Fruit fly (Drosophila melanogaster) whole organism, pupa: Measurements from ENCODE around the gene CG5953.
A peak's percentile ranks its signal among the peaks of the same experiment; 100 is the strongest.

Experiments used
- CG10348 ChIP-seq: fragments of 200-800 bp; sonication (Bioruptor generic); IDR thresholded peaks from 2 replicates; pipeline ENCODE4 v1.3.6; 2022; ENCODE audit warnings: missing biosample characterization, missing genetic modification characterization
- CG12605 ChIP-seq: fragments of 200-800 bp; sonication (Bioruptor generic); IDR thresholded peaks from 2 replicates; pipeline ENCODE4 v1.3.6; 2022; ENCODE audit warnings: missing biosample characterization, missing genetic modification characterization
- CG13204 ChIP-seq: fragments of 200-800 bp; sonication (Bioruptor generic); optimal IDR thresholded peaks from 2 replicates; lab custom pipeline; 2018; ENCODE audit warnings: missing biosample characterization, mild to moderate bottlenecking, missing genetic modification characterization, moderate library complexity
- CG14655 ChIP-seq: fragments of 200-800 bp; sonication (Bioruptor generic); optimal IDR thresholded peaks from 3 replicates; lab custom pipeline; 2017; ENCODE audit warnings: mild to moderate bottlenecking, missing biosample characterization, missing genetic modification reagents, missing genetic modification characterization
- CG15710 ChIP-seq: fragments of 200-800 bp; sonication (Bioruptor generic); optimal IDR thresholded peaks from 2 replicates; lab custom pipeline; 2018; ENCODE audit warnings: missing biosample characterization, mild to moderate bottlenecking, missing genetic modification characterization, moderate library complexity
- CG17806 ChIP-seq: fragments of 200-800 bp; sonication (Bioruptor generic); optimal IDR thresholded peaks from 2 replicates; lab custom pipeline; 2018; ENCODE audit warnings: missing biosample characterization, mild to moderate bottlenecking, missing genetic modification characterization, moderate library complexity
- CG32121 ChIP-seq: fragments of 200-800 bp; sonication (Bioruptor generic); IDR thresholded peaks from 2 replicates; pipeline ENCODE4 v1.3.6; 2022; ENCODE audit warnings: missing biosample characterization, missing genetic modification characterization
- CG34367 ChIP-seq: fragments of 200-800 bp; sonication (Bioruptor generic); optimal IDR thresholded peaks from 2 replicates; lab custom pipeline; 2018; ENCODE audit warnings: missing biosample characterization, mild to moderate bottlenecking, missing genetic modification characterization
- CG4496 ChIP-seq: fragments of 200-800 bp; sonication (Bioruptor generic); IDR thresholded peaks from 3 replicates; pipeline ENCODE4 v1.3.6; 2022; ENCODE audit warnings: missing biosample characterization, missing genetic modification characterization
- CG8159 ChIP-seq: fragments of 200-800 bp; sonication (Bioruptor generic); optimal IDR thresholded peaks from 3 replicates; lab custom pipeline; 2018; ENCODE audit warnings: missing biosample characterization, mild to moderate bottlenecking, missing genetic modification characterization, moderate library complexity
- CG8301 ChIP-seq: fragments of 200-800 bp; sonication (Bioruptor generic); optimal IDR thresholded peaks from 2 replicates; lab custom pipeline; 2018; ENCODE audit warnings: missing biosample characterization, mild to moderate bottlenecking, missing genetic modification characterization
- CG9948 ChIP-seq: fragments of 200-800 bp; sonication (Bioruptor generic); optimal IDR thresholded peaks from 2 replicates; lab custom pipeline; 2018; ENCODE audit warnings: missing biosample characterization, mild to moderate bottlenecking, missing genetic modification characterization, moderate library complexity
- D1 ChIP-seq: fragments of 200-800 bp; sonication (Bioruptor generic); optimal IDR thresholded peaks from 2 replicates; lab custom pipeline; 2018; ENCODE audit warnings: missing biosample characterization, mild to moderate bottlenecking, missing genetic modification characterization, moderate library complexity
- EcR ChIP-seq: fragments of 200-800 bp; sonication (Bioruptor generic); optimal IDR thresholded peaks from 3 replicates; lab custom pipeline; 2019; ENCODE audit warnings: missing biosample characterization, missing genetic modification characterization, mild to moderate bottlenecking, moderate library complexity, missing genetic modification reagents
- Ets98B ChIP-seq: fragments of 200-800 bp; sonication (Bioruptor generic); IDR thresholded peaks from 2 replicates; pipeline ENCODE4 v1.3.6; 2022; ENCODE audit warnings: missing biosample characterization, missing genetic modification characterization
- Pif1A ChIP-seq: fragments of 200-800 bp; sonication (Bioruptor generic); optimal IDR thresholded peaks from 3 replicates; lab custom pipeline; 2016; ENCODE audit warnings: missing biosample characterization, missing genetic modification characterization
- Pif1B ChIP-seq: fragments of 200-800 bp; sonication (Bioruptor generic); optimal IDR thresholded peaks from 3 replicates; lab custom pipeline; 2016; ENCODE audit warnings: missing biosample characterization, missing genetic modification characterization
- Snoo ChIP-seq: fragments of 200-800 bp; sonication (Bioruptor generic); optimal IDR thresholded peaks from 3 replicates; lab custom pipeline; 2017; ENCODE audit warnings: missing biosample characterization, mild to moderate bottlenecking, missing genetic modification characterization, inconsistent platforms
- fd96Ca ChIP-seq: fragments of 200-800 bp; sonication (Bioruptor generic); IDR thresholded peaks from 3 replicates; pipeline ENCODE4 v1.3.6; 2022; ENCODE audit warnings: missing biosample characterization, missing genetic modification characterization
- gl ChIP-seq: fragments of 200-800 bp; sonication (Bioruptor generic); optimal IDR thresholded peaks from 2 replicates; lab custom pipeline; 2018; ENCODE audit warnings: missing biosample characterization, mild to moderate bottlenecking, missing genetic modification characterization
- rn ChIP-seq: fragments of 200-800 bp; sonication (Bioruptor generic); IDR thresholded peaks from 2 replicates; pipeline ENCODE4 v1.3.6; 2022; ENCODE audit warnings: missing biosample characterization, missing genetic modification characterization

The CG5953 gene

DNA sequence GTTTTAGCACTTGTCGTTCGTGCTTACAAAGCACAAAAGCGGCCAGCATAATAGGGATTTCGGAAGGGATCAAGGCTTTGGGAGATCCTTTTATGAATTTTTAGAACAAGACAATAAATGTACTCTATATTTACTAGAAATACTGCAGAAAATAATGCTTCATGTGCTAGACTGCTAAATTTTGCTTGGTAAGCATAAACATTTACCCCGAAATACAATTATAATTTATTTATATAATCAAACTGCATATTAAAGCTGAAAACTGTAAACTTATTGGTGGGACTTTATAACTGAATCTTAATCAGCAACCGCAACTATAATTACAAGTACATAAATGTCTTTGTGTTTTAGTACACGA lies 2.3 kb downstream of the CG5953 start:
- TF ChIP-seq CG10348, result no peak
- TF ChIP-seq CG12605 (GFP tag; lab: Robert Waterston, UW), result no peak
- TF ChIP-seq, all 21 proteins: peak for 0

DNA sequence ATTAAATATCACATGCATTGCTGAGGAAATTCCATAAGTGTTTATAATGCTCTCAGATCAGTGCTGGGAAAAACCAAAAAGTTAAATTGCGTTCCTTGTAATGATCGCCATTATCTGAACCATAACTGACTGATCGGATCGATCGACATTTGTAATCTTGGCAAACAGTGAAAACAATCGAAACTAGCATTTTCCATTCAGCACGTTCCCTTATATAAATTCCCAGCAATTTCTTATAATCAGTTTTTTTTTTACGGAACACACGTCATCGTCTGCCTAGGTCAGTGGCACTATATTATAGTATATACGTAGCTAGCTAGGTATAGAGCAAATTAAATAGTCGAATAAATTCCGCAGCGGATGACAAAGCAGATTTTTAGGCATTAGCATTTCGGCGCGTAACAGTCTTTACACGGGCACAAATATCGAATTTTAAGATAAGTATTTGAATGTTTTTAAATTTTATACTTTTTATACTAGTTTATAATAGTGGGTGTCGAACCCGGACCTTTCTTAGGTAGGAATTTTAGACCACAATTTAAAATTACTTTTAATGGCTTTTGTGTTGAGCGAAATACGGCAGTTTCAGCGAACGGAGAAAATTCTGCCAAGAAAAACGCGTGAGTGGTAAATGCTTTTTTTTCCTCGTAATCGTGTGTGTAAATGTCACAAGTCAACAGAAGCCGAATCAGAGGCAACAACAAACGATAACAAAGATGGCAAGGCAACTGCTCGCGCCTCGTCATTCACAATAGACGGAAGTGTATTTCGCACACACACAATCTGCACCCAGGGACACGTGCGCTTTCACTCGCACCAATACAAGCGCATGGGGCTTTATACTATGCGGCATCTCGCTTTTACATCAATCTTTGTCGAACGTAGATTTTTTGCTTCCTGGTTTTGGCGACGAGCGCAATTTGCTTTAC lies 2.9 kb downstream of the CG5953 start:
- no peak for TF ChIP-seq D1 (tag; lab: Kevin White, UChicago)
- no peak for TF ChIP-seq CG15710 (tag; lab: Kevin White, UChicago)
- TF ChIP-seq fd96Ca, result no peak
- peak; percentile 64; the same call in 1 of the 3 replicates for TF ChIP-seq CG4496 (GFP tag; lab: Robert Waterston, UW)
- TF ChIP-seq CG12605 (GFP tag; lab: Robert Waterston, UW), result no peak
- TF ChIP-seq CG10348, result no peak
- TF ChIP-seq rn (GFP tag; lab: Robert Waterston, UW), result no peak
- TF ChIP-seq CG13204 (GFP tag; lab: Kevin White, UChicago), result no peak
- no peak for TF ChIP-seq Snoo (tag; lab: Kevin White, UChicago)
- TF ChIP-seq, all 21 proteins: peak for 1

DNA sequence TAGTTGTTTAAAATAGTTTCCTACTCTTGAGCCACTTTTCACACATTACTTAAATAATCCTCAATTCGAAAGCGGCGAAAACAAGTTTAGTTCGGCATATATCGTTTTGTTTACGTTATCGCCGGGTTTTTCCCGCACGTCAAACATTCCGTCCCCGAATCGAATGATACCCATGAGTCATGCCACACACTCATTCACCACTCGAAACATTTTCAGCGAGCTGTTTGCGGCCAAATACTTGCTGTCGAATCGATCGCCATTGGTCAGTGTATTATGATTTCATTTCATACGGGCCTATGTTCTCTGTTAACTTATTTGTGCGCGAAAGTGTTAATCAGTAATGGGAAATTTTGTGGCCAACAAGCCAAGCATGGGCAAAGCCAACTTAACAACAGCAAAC lies 4.2 kb downstream of the CG5953 start:
- TF ChIP-seq D1 (tag; lab: Kevin White, UChicago) (no peak), Snoo (tag; lab: Kevin White, UChicago) (no peak), CG13204 (GFP tag; lab: Kevin White, UChicago) (no peak), Pif1A (GFP tag; lab: Kevin White, UChicago) (no peak), CG15710 (tag; lab: Kevin White, UChicago) (no peak), Ets98B (GFP tag; lab: Robert Waterston, UW) (no peak), CG32121 (GFP tag; lab: Robert Waterston, UW) (no peak), gl (tag; lab: Kevin White, UChicago) (no peak), EcR (no peak), rn (GFP tag; lab: Robert Waterston, UW) (no peak), CG17806 (no peak), Pif1B (GFP tag; lab: Kevin White, UChicago) (no peak), CG34367 (no peak)

DNA sequence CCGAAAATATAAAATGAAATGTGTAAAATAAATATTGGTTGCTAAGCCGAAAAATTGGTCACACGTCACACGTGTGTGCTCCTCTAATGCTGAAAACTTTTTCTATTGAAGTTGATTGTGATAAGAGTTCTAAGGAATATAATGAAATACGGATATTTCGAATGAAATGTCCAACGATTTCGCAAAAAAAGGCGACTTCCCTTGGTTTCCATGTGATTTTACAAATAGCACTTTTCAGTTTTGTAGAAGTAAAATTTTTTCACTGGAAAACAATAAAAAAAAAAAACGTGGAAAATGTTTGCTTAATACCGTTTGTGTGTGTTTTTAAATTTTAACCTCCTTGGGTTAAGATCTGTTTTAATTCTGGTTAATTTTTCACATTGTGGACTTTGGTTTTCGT lies 6.1 kb downstream of the CG5953 start:
- peak; percentile 24 for TF ChIP-seq Snoo (tag; lab: Kevin White, UChicago)
- TF ChIP-seq EcR, result no peak

DNA sequence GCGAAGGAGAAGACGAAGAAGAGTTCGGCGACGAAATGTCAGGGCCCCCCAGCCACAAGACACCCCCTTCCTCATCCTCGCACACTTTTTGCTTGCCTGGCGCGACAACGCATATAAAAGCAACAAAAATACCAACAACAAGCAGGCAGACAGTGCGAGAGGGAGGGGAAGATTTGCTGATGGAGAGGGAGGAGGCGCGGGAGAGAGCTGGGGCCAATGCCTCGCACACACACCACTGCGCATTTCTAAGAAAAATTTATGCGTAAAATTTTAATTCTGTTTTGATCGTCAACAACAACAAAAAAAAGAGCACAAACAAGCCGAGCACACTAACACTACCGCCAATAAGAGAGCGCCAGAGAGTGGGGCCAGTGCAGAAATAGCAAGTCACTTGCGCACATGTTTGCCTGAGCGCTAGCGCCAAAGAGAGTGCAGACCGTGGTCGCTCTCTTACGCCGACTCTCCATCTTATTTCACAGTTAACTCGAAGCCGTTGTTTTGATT lies 6.6 kb downstream of the CG5953 start:
- peak; percentile 77 for TF ChIP-seq gl (tag; lab: Kevin White, UChicago)
- peak; percentile 99 for TF ChIP-seq EcR
- TF ChIP-seq CG12605 (GFP tag; lab: Robert Waterston, UW), result peak; percentile 59; the same call in 1 of the 2 replicates
- peak; percentile 57 for TF ChIP-seq D1 (tag; lab: Kevin White, UChicago)
- TF ChIP-seq CG10348, result peak; percentile 43; the same call in 1 of the 2 replicates
- TF ChIP-seq CG15710 (tag; lab: Kevin White, UChicago), result peak; percentile 58
- TF ChIP-seq CG9948 (tag; lab: Kevin White, UChicago), result peak; percentile 40
- peak; percentile 73 for TF ChIP-seq CG14655 (GFP tag; lab: Kevin White, UChicago)
- TF ChIP-seq CG4496 (GFP tag; lab: Robert Waterston, UW), result peak; percentile 76
- peak; percentile 11 for TF ChIP-seq CG17806
- peak; percentile 85 for TF ChIP-seq rn (GFP tag; lab: Robert Waterston, UW)
- TF ChIP-seq CG13204 (GFP tag; lab: Kevin White, UChicago), result peak; percentile 93
- TF ChIP-seq Pif1A (GFP tag; lab: Kevin White, UChicago), result peak; percentile 60
- peak; percentile 8 for TF ChIP-seq CG34367
- TF ChIP-seq CG32121 (GFP tag; lab: Robert Waterston, UW), result peak; percentile 92
- TF ChIP-seq CG8159 (tag; lab: Kevin White, UChicago), result peak; percentile 39
- no peak for TF ChIP-seq Pif1B (GFP tag; lab: Kevin White, UChicago)
- TF ChIP-seq Ets98B (GFP tag; lab: Robert Waterston, UW), result peak; percentile 87
- peak; percentile 88; the same call in 2 of the 3 replicates for TF ChIP-seq fd96Ca
- TF ChIP-seq Snoo (tag; lab: Kevin White, UChicago), result peak; percentile 79
- TF ChIP-seq CG8301 (tag; lab: Kevin White, UChicago), result peak; percentile 63

DNA sequence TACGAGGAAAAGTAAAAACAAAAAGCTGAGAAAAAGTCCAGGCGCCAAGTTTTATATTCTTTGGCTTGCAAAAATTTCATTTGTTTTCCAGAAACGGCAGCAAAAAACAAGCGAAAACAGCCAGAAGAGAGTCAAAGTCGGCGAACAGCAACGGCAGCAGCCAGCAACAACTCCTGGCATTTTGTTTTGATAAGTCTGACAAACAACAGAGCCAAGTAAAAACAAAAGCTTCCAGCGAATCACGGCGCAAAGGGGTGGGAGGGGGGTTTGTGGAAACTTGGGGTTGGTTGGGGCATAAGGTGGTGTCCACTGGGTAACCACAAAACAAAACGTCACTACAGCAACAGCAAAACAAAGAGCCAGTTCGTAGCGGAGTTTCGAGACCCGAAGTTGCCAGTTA lies 7.6 kb downstream of the CG5953 start:
- TF ChIP-seq rn (GFP tag; lab: Robert Waterston, UW) (no peak), CG4496 (GFP tag; lab: Robert Waterston, UW) (peak; percentile 59; the same call in 2 of the 3 replicates)

DNA sequence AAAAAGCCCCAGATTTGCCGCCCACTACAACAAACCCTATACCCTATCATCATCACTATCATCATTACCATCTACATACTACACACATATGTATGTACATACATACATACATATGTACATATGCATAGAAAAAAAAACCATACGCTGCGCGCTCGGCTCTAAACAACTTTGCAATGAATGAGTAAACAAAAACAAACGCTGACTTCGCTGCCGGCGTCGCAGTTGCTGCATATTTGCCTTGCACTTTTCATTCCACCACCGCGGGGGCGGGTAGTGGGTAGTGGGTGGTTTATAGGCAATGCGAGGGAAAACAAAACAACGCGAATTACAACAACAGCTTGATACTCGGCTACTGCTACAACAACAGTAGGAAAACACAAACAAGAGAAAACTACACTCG lies 9.6 kb downstream of the CG5953 start:
- TF ChIP-seq fd96Ca, result peak; percentile 85
- peak; percentile 19 for TF ChIP-seq CG15710 (tag; lab: Kevin White, UChicago)
- TF ChIP-seq CG34367, result no peak
- TF ChIP-seq rn (GFP tag; lab: Robert Waterston, UW), result peak; percentile 42; the same call in 1 of the 2 replicates
- peak; percentile 38 for TF ChIP-seq Pif1A (GFP tag; lab: Kevin White, UChicago)
- TF ChIP-seq CG12605 (GFP tag; lab: Robert Waterston, UW), result peak; percentile 61
- TF ChIP-seq CG8159 (tag; lab: Kevin White, UChicago), result no peak
- TF ChIP-seq Snoo (tag; lab: Kevin White, UChicago), result no peak
- peak; percentile 23 for TF ChIP-seq CG8301 (tag; lab: Kevin White, UChicago)
- TF ChIP-seq EcR, result peak; percentile 49
- peak; percentile 57 for TF ChIP-seq gl (tag; lab: Kevin White, UChicago)
- TF ChIP-seq Ets98B (GFP tag; lab: Robert Waterston, UW), result peak; percentile 78
- no peak for TF ChIP-seq D1 (tag; lab: Kevin White, UChicago)
- TF ChIP-seq CG32121 (GFP tag; lab: Robert Waterston, UW), result peak; percentile 67; the same call in 1 of the 2 replicates
- TF ChIP-seq CG17806, result peak; percentile 3
- TF ChIP-seq CG9948 (tag; lab: Kevin White, UChicago), result no peak
- TF ChIP-seq CG4496 (GFP tag; lab: Robert Waterston, UW), result peak; percentile 81
- TF ChIP-seq CG13204 (GFP tag; lab: Kevin White, UChicago), result peak; percentile 43
- peak; percentile 68 for TF ChIP-seq CG14655 (GFP tag; lab: Kevin White, UChicago)
